Worm (Caenorhabditis elegans) whole organism, L1 larva: ENCODE data around the gene C28C12.11.

Source experiments
- aly-2 ChIP-seq: fragments of 150-350 bp; optimal IDR thresholded peaks from 2 replicates; lab custom pipeline; 2014; ENCODE audit warnings: missing biosample characterization, missing genetic modification characterization
- dsc-1 ChIP-seq: sonication (generic microtip); optimal IDR thresholded peaks from 2 replicates; lab custom pipeline; 2016; ENCODE audit warnings: mild to moderate bottlenecking, missing genetic modification characterization, missing compliant biosample characterization
- elt-3 ChIP-seq, 6 experiments: fragments of 150-350 bp in 1 of 6; sonication (generic microtip); optimal IDR thresholded peaks; 2 replicates each; lab custom pipeline; 2017 to 2018; ENCODE audit warnings: missing biosample characterization in 6 of 6, missing genetic modification characterization in 6 of 6, inconsistent platforms in 1 of 6
- fos-1 ChIP-seq: fragments of 150-350 bp; optimal IDR thresholded peaks from 2 replicates; lab custom pipeline; 2014; ENCODE audit warnings: missing biosample characterization, missing genetic modification characterization

ce11 chrIV:8476166-8476565 lies 2.3 kb downstream of the C28C12.11 start:
- TF ChIP-seq dsc-1: peak; percentile 12
- TF ChIP-seq aly-2 (tag; lab: Kevin White, UChicago): no peak
- no peak for TF ChIP-seq elt-3 (tag; optimal IDR thresholded peaks at IDR 0.05; lab: Kevin White, UChicago)
- no peak for TF ChIP-seq fos-1 (tag; lab: Kevin White, UChicago)
